Fruit fly (Drosophila melanogaster): ENCODE measurements around the gene Or22a.

Gene Or22a

DNA sequence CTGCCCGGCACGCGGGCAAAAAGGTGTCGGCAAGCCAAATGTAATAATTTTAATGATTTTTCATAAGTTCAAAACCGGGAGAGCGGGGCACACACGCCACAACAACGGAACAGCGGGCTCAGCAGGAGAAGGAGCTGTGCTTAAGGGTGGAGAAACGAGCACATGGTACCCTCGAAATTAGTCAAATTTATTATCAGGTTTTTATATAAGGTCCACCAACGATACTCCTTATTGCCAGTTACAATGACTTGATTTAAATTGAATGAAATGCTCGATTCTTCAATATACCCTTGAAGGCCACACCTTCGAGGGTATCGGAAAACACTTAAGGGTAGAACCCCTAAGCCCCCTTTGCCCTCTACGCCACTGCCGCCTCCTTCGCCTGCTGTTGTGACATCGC, 46.9 kb upstream of the Or22a start (continued):
- TF ChIP-seq CG1529 (GFP tag; optimal IDR thresholded peaks at IDR 0.05): no peak
- TF ChIP-seq CG17912 (GFP tag; optimal IDR thresholded peaks at IDR 0.05): no peak
- TF ChIP-seq CG32532 (GFP tag; IDR thresholded peaks at IDR 0.05): peak; percentile 45; the same call in 1 of the 2 replicates
- no peak for TF ChIP-seq CG11723 (GFP tag; optimal IDR thresholded peaks at IDR 0.05)
- peak; percentile 89 for TF ChIP-seq pros (GFP tag; optimal IDR thresholded peaks at IDR 0.05)
- peak; percentile 26 for TF ChIP-seq Camta (GFP tag; optimal IDR thresholded peaks at IDR 0.05)
- peak; percentile 74 for TF ChIP-seq CG18262 (tag; optimal IDR thresholded peaks at IDR 0.05)
- peak; percentile 61 for TF ChIP-seq croc (GFP tag; conservative IDR thresholded peaks at IDR 0.05)
- no peak for TF ChIP-seq hbn (GFP tag; IDR thresholded peaks at IDR 0.05; ENCODE audit: partially characterized antibody)
- no peak for TF ChIP-seq CG14860 (GFP tag; IDR thresholded peaks at IDR 0.05; ENCODE audit: partially characterized antibody)
- TF ChIP-seq D19A (tag; optimal IDR thresholded peaks at IDR 0.05): peak; percentile 46
- TF ChIP-seq CG9876 (GFP tag; optimal IDR thresholded peaks at IDR 0.05): no peak
- no peak for TF ChIP-seq sna (GFP tag; IDR thresholded peaks at IDR 0.05; ENCODE audit: partially characterized antibody)
- TF ChIP-seq CG3995 (GFP tag; optimal IDR thresholded peaks at IDR 0.05): no peak
- no peak for TF ChIP-seq gcm2 (GFP tag; optimal IDR thresholded peaks at IDR 0.05)
- peak; percentile 35 for TF ChIP-seq fd96Cb (tag; optimal IDR thresholded peaks at IDR 0.05)
- TF ChIP-seq CG15601 (tag; optimal IDR thresholded peaks at IDR 0.05): peak; percentile 14
- TF ChIP-seq nau (GFP tag; optimal IDR thresholded peaks at IDR 0.05): no peak
- TF ChIP-seq tx (GFP tag; optimal IDR thresholded peaks at IDR 0.05): no peak
- TF ChIP-seq CG2129 (GFP tag; IDR thresholded peaks at IDR 0.05; ENCODE audit: partially characterized antibody): no peak
- peak; percentile 55; the same call in 1 of the 2 replicates for TF ChIP-seq CG14667 (GFP tag; IDR thresholded peaks at IDR 0.05)
- TF ChIP-seq Aef1 (GFP tag; IDR thresholded peaks at IDR 0.05): peak; percentile 23; the same call in 1 of the 3 replicates
- TF ChIP-seq h (optimal IDR thresholded peaks at IDR 0.05): no peak
- TF ChIP-seq Hr3 (GFP tag; optimal IDR thresholded peaks at IDR 0.05): peak; percentile 5
- no peak for TF ChIP-seq CG10543 (GFP tag; optimal IDR thresholded peaks at IDR 0.05)
- no peak for TF ChIP-seq Neu2 (GFP tag; optimal IDR thresholded peaks at IDR 0.05; ENCODE audit: borderline replicate concordance)
- TF ChIP-seq aop (GFP tag; IDR thresholded peaks at IDR 0.05): no peak
- TF ChIP-seq Dip3 (GFP tag; optimal IDR thresholded peaks at IDR 0.05): no peak
- peak; percentile 25 for TF ChIP-seq tio (GFP tag; optimal IDR thresholded peaks at IDR 0.05)
- no peak for TF ChIP-seq CG31365 (tag; optimal IDR thresholded peaks at IDR 0.05)
- no peak for TF ChIP-seq sd (tag; optimal IDR thresholded peaks at IDR 0.05)
- peak; percentile 37 for TF ChIP-seq CG12769 (tag; optimal IDR thresholded peaks at IDR 0.05)
- TF ChIP-seq ERR (GFP tag; optimal IDR thresholded peaks at IDR 0.05): no peak
- no peak for TF ChIP-seq fd3F (GFP tag; optimal IDR thresholded peaks at IDR 0.05)
- no peak for TF ChIP-seq CG15514 (GFP tag; optimal IDR thresholded peaks at IDR 0.05)
- TF ChIP-seq CG7786 (GFP tag; optimal IDR thresholded peaks at IDR 0.05): no peak
- no peak for TF ChIP-seq CG30431 (GFP tag; optimal IDR thresholded peaks at IDR 0.05)
- TF ChIP-seq vnd (GFP tag; IDR thresholded peaks at IDR 0.05; ENCODE audit: partially characterized antibody): no peak
- peak; percentile 87 for TF ChIP-seq ara (GFP tag; IDR thresholded peaks at IDR 0.05)
- no peak for TF ChIP-seq Nf-YC (tag; optimal IDR thresholded peaks at IDR 0.05)
- peak; percentile 2 for TF ChIP-seq Bdp1 (GFP tag; optimal IDR thresholded peaks at IDR 0.05)
- TF ChIP-seq CG6854 (GFP tag; optimal IDR thresholded peaks at IDR 0.05): no peak
- TF ChIP-seq Asciz (GFP tag; optimal IDR thresholded peaks at IDR 0.05): no peak
- TF ChIP-seq HmgZ (tag; optimal IDR thresholded peaks at IDR 0.05): no peak
- TF ChIP-seq CG6765 (GFP tag; optimal IDR thresholded peaks at IDR 0.05): no peak
- no peak for TF ChIP-seq shn (GFP tag; optimal IDR thresholded peaks at IDR 0.05)
- TF ChIP-seq kah (GFP tag; optimal IDR thresholded peaks at IDR 0.05): no peak
- no peak for TF ChIP-seq Hsf (GFP tag; optimal IDR thresholded peaks at IDR 0.05)
- TF ChIP-seq Lim3 (GFP tag; IDR thresholded peaks at IDR 0.05): no peak
- TF ChIP-seq abd-A (tag; optimal IDR thresholded peaks at IDR 0.05): no peak
- no peak for TF ChIP-seq yki (optimal IDR thresholded peaks at IDR 0.05)
- TF ChIP-seq toy (GFP tag; IDR thresholded peaks at IDR 0.05): no peak
